Worm (Caenorhabditis elegans) whole organism, midembryonic: ENCODE measurements around the gene R102.10.

Experiments used
- T22C8.4 ChIP-seq: fragments of 200-800 bp; sonication (Bioruptor generic); IDR thresholded peaks from 2 replicates; pipeline ENCODE4 v1.3.6; 2022; ENCODE audit warnings: missing genetic modification characterization, missing compliant biosample characterization
- cog-1 ChIP-seq: sonication (generic microtip); optimal IDR thresholded peaks from 2 replicates; lab custom pipeline; 2016; ENCODE audit warnings: missing genetic modification characterization, missing compliant biosample characterization
- flt-1 ChIP-seq: fragments of 200-800 bp; sonication (Bioruptor generic); IDR thresholded peaks from 2 replicates; pipeline ENCODE4 v1.3.6; 2022; ENCODE audit warnings: missing genetic modification characterization, missing compliant biosample characterization
- klf-2 ChIP-seq: fragments of 200-800 bp; sonication (Bioruptor generic); conservative IDR thresholded peaks from 2 replicates; pipeline ENCODE4 v1.3.6; 2022; ENCODE audit warnings: missing genetic modification reagents, missing genetic modification characterization, missing compliant biosample characterization
- med-1 ChIP-seq: sonication (generic microtip); optimal IDR thresholded peaks from 2 replicates; lab custom pipeline; 2017; ENCODE audit warnings: missing genetic modification characterization, mild to moderate bottlenecking, missing compliant biosample characterization, antibody characterized with exemption, missing genetic modification reagents; ENCODE audit not compliant: insufficient read depth
- tab-1 ChIP-seq: fragments of 200-800 bp; sonication (Bioruptor generic); IDR thresholded peaks from 2 replicates; pipeline ENCODE4 v1.3.6; 2022; ENCODE audit warnings: missing genetic modification characterization, missing compliant biosample characterization
- ztf-29 ChIP-seq: fragments of 200-800 bp; sonication (Bioruptor generic); IDR thresholded peaks from 2 replicates; pipeline ENCODE4 v1.3.6; 2022; ENCODE audit warnings: missing genetic modification reagents, missing genetic modification characterization, missing compliant biosample characterization

ce11 chrIV:10744475-10744874 lies 39.2 kb downstream of the R102.10 start, which contains the start of gene T25B9.3:
- TF ChIP-seq klf-2 (no peak), T22C8.4 (GFP tag; lab: Robert Waterston, UW) (no peak), flt-1 (GFP tag; lab: Robert Waterston, UW) (no peak), med-1 (GFP tag; lab: Kevin White, UChicago) (no peak), tab-1 (GFP tag; lab: Robert Waterston, UW) (no peak), ztf-29 (no peak), cog-1 (tag; lab: Kevin White, UChicago) (no peak)
